Worm (Caenorhabditis elegans) whole organism, L4/young adult: ENCODE data around the gene K08D8.6.

Source experiments
- dao-5 ChIP-seq: sonication (generic microtip); optimal IDR thresholded peaks from 2 replicates; lab custom pipeline; 2016; ENCODE audit warnings: missing genotype, missing genetic modification characterization, moderate library complexity, missing compliant biosample characterization
- him-1 ChIP-seq: sonication (generic microtip); optimal IDR thresholded peaks from 2 replicates; lab custom pipeline; 2016; ENCODE audit warnings: missing genotype, missing genetic modification reagents, missing genetic modification characterization, missing compliant biosample characterization

DNA sequence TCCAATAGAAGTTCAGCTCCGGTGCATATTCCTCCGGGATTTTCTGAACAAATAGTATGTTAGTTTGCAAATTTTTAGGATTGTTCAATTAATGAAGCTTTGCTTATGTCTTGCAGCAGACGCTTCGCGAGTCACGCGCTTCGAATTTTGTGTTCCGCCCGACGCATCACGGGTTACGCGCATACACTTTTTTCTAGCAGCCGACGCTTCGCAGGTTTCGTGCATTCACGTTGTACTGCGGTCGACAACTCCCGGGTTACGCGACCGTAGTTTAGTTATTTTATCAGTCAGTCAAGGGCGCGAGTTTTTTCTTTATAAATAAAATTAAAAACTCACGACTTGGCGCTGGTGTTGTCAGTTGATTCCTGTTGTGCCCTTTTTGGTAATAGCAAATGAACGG is 20.5 kb downstream of the K08D8.6 start:
- TF ChIP-seq dao-5 (tag; lab: Kevin White, UChicago), result no peak
- no peak for TF ChIP-seq him-1 (tag; lab: Kevin White, UChicago)
